Worm (Caenorhabditis elegans): ENCODE measurements around the gene clec-162.
A peak's percentile ranks its signal among the peaks of the same experiment; 100 is the strongest.

DNA sequence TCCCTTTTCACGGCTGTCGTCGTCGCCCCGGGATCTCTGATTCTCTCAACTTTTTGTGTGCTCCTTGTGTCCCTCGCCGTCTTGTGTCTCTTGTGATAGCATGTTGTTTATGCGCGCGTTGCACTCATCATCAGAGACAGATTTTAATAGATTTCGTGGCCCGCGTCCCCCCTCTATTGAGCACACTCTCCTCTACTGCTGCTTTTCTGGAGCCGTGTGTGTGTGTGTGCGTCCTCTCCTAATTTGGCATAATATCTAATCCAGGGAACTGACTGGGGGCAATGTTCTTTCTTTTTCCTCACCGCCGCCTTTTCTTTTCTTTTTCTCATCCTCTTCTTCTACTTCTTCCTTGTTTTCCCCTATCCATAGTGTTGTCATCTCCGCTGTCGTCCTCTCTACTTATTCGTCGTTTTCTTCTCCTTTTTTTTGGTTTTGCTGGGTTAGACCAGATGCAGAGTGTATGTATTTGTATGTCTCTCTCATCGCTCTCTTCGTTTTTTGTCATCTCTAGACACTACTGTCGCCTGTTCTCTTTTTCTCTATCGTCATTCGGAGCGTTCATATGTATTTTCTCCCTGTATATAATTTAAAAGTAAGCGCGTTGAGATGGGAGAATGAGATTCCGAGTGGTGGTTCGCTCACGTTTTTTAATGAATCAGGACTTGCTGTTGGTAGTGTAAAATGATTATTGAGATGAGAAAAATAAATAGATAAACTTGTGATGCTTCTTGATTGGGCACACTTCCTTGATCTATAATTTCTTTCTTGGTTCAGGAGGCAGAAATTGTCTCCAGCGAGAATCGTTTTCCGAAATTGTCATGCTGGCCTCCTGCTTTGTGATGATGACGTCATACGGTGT is 21.0 kb downstream of the clec-162 start:
- TF ChIP-seq ama-1 (optimal IDR thresholded peaks at IDR 0.05) (no peak), hlh-8 (tag; optimal IDR thresholded peaks at IDR 0.05) (no peak), odd-2 (tag; optimal IDR thresholded peaks at IDR 0.05) (no peak), zip-5 (tag; optimal IDR thresholded peaks at IDR 0.05) (no peak), unc-55 (GFP tag; optimal IDR thresholded peaks at IDR 0.05) (peak; percentile 54)

Measured in whole organism, late embryonic.